Worm (Caenorhabditis elegans): Measurements from ENCODE around the gene scl-12.

The scl-12 gene

ce11 chrV:3773618-3774017, 38.8 kb upstream of the scl-12 start:
- TF ChIP-seq F49E8.2 (tag; optimal IDR thresholded peaks at IDR 0.05; ENCODE audit: insufficient read depth) (no peak), egl-18 (GFP tag; IDR thresholded peaks at IDR 0.05) (no peak), dox-1 (GFP tag; IDR thresholded peaks at IDR 0.05) (no peak), bed-1 (GFP tag; IDR thresholded peaks at IDR 0.05) (no peak), nfyb-1 (GFP tag; IDR thresholded peaks at IDR 0.05) (no peak), Y53G8AR.9 (GFP tag; conservative IDR thresholded peaks at IDR 0.05) (0 out of 2 replicates have a peak, but pooled peaks have one; percentile 20), rec-8 (tag; optimal IDR thresholded peaks at IDR 0.05) (no peak), bed-2 (GFP tag; IDR thresholded peaks at IDR 0.05) (no peak), zfh-2 (GFP tag; conservative IDR thresholded peaks at IDR 0.05) (peak; percentile 80)

ce11 chrV:3774653-3775052, 37.7 kb upstream of the scl-12 start:
- TF ChIP-seq Y53G8AR.9 (GFP tag; conservative IDR thresholded peaks at IDR 0.05) (no peak), zfh-2 (GFP tag; conservative IDR thresholded peaks at IDR 0.05) (peak; percentile 69), lsy-27 (tag; optimal IDR thresholded peaks at IDR 0.05; ENCODE audit: borderline replicate concordance, insufficient read depth) (no peak), egrh-3 (GFP tag; IDR thresholded peaks at IDR 0.05) (peak; percentile 19; the same call in 1 of the 2 replicates), madf-6 (GFP tag; IDR thresholded peaks at IDR 0.05) (no peak), cebp-2 (GFP tag; IDR thresholded peaks at IDR 0.05) (0 out of 2 replicates have a peak, but pooled peaks have one; percentile 18), nhr-80 (tag; optimal IDR thresholded peaks at IDR 0.05) (peak; percentile 47), dpl-1 (GFP tag; optimal IDR thresholded peaks at IDR 0.05) (no peak), egl-44 (GFP tag; IDR thresholded peaks at IDR 0.05) (0 out of 2 replicates have a peak, but pooled peaks have one; percentile 10), nfya-2 (GFP tag; IDR thresholded peaks at IDR 0.05) (no peak), dox-1 (GFP tag; IDR thresholded peaks at IDR 0.05) (peak; percentile 20; the same call in 1 of the 2 replicates), hlh-12 (tag; optimal IDR thresholded peaks at IDR 0.05) (no peak)

- TF ChIP-seq efl-1 (GFP tag; optimal IDR thresholded peaks at IDR 0.05) (peak; percentile 62), egl-18 (GFP tag; IDR thresholded peaks at IDR 0.05) (no peak), F22D6.2 (tag; optimal IDR thresholded peaks at IDR 0.05) (no peak), B0336.3 (GFP tag; IDR thresholded peaks at IDR 0.05) (no peak), madf-8 (GFP tag; conservative IDR thresholded peaks at IDR 0.05) (peak; percentile 65), ztf-22 (GFP tag; optimal IDR thresholded peaks at IDR 0.05) (no peak), madf-6 (GFP tag; IDR thresholded peaks at IDR 0.05) (peak; percentile 85), Y53G8AR.9 (GFP tag; conservative IDR thresholded peaks at IDR 0.05) (0 out of 2 replicates have a peak, but pooled peaks have one; percentile 18)
Measured at ce11 chrV:3776086-3776589, 36.3 kb upstream of the scl-12 start, which contains the start of gene cysl-3. Gene cysl-3 (minus strand): TSS chrV:3776136.

ce11 chrV:3776946-3777345, 35.4 kb upstream of the scl-12 start:
- TF ChIP-seq F57A8.1 (GFP tag; optimal IDR thresholded peaks at IDR 0.05) (no peak), unc-62 (GFP tag; optimal IDR thresholded peaks at IDR 0.05) (no peak), snpc-3.4 (tag; optimal IDR thresholded peaks at IDR 0.05) (no peak), nhr-80 (tag; optimal IDR thresholded peaks at IDR 0.05) (peak; percentile 74), ekl-4 (GFP tag; IDR thresholded peaks at IDR 0.05) (0 out of 2 replicates have a peak, but pooled peaks have one; percentile 41), cebp-1 (GFP tag; IDR thresholded peaks at IDR 0.05) (no peak), cebp-1 (tag; optimal IDR thresholded peaks at IDR 0.05) (peak; percentile 27), ztf-22 (GFP tag; optimal IDR thresholded peaks at IDR 0.05) (peak; percentile 24), hmg-1.2 (GFP tag; IDR thresholded peaks at IDR 0.05) (peak; percentile 53; the same call in 1 of the 2 replicates)

- no peak for TF ChIP-seq ztf-25 (GFP tag; IDR thresholded peaks at IDR 0.05)
- no peak for TF ChIP-seq madf-10 (tag; optimal IDR thresholded peaks at IDR 0.05)
- TF ChIP-seq nhr-80 (tag; optimal IDR thresholded peaks at IDR 0.05) = peak; percentile 65
- peak; percentile 39 for TF ChIP-seq unc-62 (GFP tag; optimal IDR thresholded peaks at IDR 0.05)
- no peak for TF ChIP-seq unc-130 (GFP tag; optimal IDR thresholded peaks at IDR 0.05)
Measured at ce11 chrV:3784167-3784734, 28.1 kb upstream of the scl-12 start, which contains the start of gene R08F11.1. Gene R08F11.1 (minus strand): TSS chrV:3784217.

Data from whole organism, young adult.